Worm (Caenorhabditis elegans): ENCODE data around the gene mlh-1.

ce11 chrIII:13546537-13546936 lies 32.2 kb upstream of the mlh-1 start, which contains the start of gene Y76A2B.4:
- TF ChIP-seq ama-1 (optimal IDR thresholded peaks at IDR 0.05) (peak; percentile 9), nhr-12 (tag; optimal IDR thresholded peaks at IDR 0.05) (no peak), snpc-4 (tag; optimal IDR thresholded peaks at IDR 0.05) (no peak), nhr-21 (tag; optimal IDR thresholded peaks at IDR 0.05) (no peak), blmp-1 (tag; optimal IDR thresholded peaks at IDR 0.05; ENCODE audit: insufficient read depth) (no peak)

All from whole organism, L2 larva.